Worm (Caenorhabditis elegans): ENCODE measurements around the gene srz-63.
A peak's percentile ranks its signal among the peaks of the same experiment; 100 is the strongest.
"Not testable (repeated sequence)": the region's sequence is repeated elsewhere in the genome, so short reads cannot be mapped to it uniquely, and the experiment has no call there.

srz-63 gene

ce11 chrII:1278350-1278749 lies at the start of gene srz-63:
Gene srz-63, plus strand, starts transcription at chrII:1278650.
- TF ChIP-seq klf-2 (GFP tag; conservative IDR thresholded peaks at IDR 0.05); ztf-29 (GFP tag; IDR thresholded peaks at IDR 0.05); med-1 (GFP tag; optimal IDR thresholded peaks at IDR 0.05; ENCODE audit: insufficient read depth): not testable (repeated sequence)

DNA sequence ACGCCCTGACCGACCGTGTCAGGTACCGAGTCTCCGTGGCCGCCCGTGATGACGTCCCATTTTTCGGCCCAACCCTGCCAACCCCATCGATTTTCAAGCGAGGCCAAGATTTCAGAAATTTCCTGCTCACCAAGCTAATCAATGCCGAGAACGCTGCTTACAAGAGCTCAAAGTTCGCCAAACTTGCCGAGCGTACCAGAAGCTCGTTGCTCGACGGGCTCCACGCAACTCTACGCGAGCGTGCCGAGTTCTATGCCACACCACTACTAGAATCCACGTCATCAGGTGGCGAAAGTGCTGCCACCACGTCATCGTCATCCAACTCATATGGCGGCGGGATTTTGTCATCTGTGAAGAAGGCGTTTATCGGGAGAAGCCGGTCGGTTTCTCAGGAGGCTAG lies 49.5 kb upstream of the srz-63 start:
- TF ChIP-seq flt-1 (GFP tag; IDR thresholded peaks at IDR 0.05) (no peak), tab-1 (GFP tag; IDR thresholded peaks at IDR 0.05) (no peak), T22C8.4 (GFP tag; IDR thresholded peaks at IDR 0.05) (no peak)

- TF ChIP-seq med-1 (GFP tag; optimal IDR thresholded peaks at IDR 0.05; ENCODE audit: insufficient read depth) (no peak), ref-1 (GFP tag; conservative IDR thresholded peaks at IDR 0.05) (no peak), klf-2 (GFP tag; conservative IDR thresholded peaks at IDR 0.05) (no peak), ztf-23 (GFP tag; IDR thresholded peaks at IDR 0.05) (no peak), cog-1 (tag; optimal IDR thresholded peaks at IDR 0.05) (no peak), flt-1 (GFP tag; IDR thresholded peaks at IDR 0.05) (no peak), T22C8.4 (GFP tag; IDR thresholded peaks at IDR 0.05) (no peak), tab-1 (GFP tag; IDR thresholded peaks at IDR 0.05) (no peak), ztf-29 (GFP tag; IDR thresholded peaks at IDR 0.05) (no peak)
Observed at ce11 chrII:1232967-1233366, 45.5 kb upstream of the srz-63 start.

- TF ChIP-seq cog-1 (tag; optimal IDR thresholded peaks at IDR 0.05) = no peak
- no peak for TF ChIP-seq flt-1 (GFP tag; IDR thresholded peaks at IDR 0.05)
- no peak for TF ChIP-seq ztf-29 (GFP tag; IDR thresholded peaks at IDR 0.05)
- no peak for TF ChIP-seq ztf-23 (GFP tag; IDR thresholded peaks at IDR 0.05)
- TF ChIP-seq med-1 (GFP tag; optimal IDR thresholded peaks at IDR 0.05; ENCODE audit: insufficient read depth) = no peak
- no peak for TF ChIP-seq klf-2 (GFP tag; conservative IDR thresholded peaks at IDR 0.05)
- no peak for TF ChIP-seq ref-1 (GFP tag; conservative IDR thresholded peaks at IDR 0.05)
- TF ChIP-seq tab-1 (GFP tag; IDR thresholded peaks at IDR 0.05) = no peak
- no peak for TF ChIP-seq T22C8.4 (GFP tag; IDR thresholded peaks at IDR 0.05)
Observed at ce11 chrII:1234971-1235370, 43.5 kb upstream of the srz-63 start.

DNA sequence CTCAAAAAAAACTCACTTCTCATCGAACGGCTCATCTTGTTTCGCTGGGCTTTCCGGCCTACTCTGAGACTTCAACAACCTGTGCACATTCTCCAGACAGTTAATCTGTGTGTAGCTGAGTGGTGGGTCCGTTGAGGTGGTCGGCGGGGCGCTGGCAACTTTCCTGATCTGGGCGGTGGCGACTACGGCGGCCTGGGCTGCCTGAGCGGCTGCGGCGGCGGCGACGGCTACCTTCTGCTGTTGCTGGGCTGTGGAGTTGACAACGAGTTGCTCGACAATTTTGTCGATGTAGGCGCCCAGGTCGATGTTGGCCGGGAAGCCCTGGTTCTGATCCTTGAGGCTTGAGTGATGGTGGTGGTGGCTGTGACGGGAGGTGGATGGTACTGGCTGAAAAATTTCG lies 42.4 kb upstream of the srz-63 start:
- no peak for TF ChIP-seq klf-2 (GFP tag; conservative IDR thresholded peaks at IDR 0.05)
- no peak for TF ChIP-seq ztf-29 (GFP tag; IDR thresholded peaks at IDR 0.05)
- no peak for TF ChIP-seq flt-1 (GFP tag; IDR thresholded peaks at IDR 0.05)
- no peak for TF ChIP-seq cog-1 (tag; optimal IDR thresholded peaks at IDR 0.05)
- no peak for TF ChIP-seq T22C8.4 (GFP tag; IDR thresholded peaks at IDR 0.05)
- no peak for TF ChIP-seq ztf-23 (GFP tag; IDR thresholded peaks at IDR 0.05)

DNA sequence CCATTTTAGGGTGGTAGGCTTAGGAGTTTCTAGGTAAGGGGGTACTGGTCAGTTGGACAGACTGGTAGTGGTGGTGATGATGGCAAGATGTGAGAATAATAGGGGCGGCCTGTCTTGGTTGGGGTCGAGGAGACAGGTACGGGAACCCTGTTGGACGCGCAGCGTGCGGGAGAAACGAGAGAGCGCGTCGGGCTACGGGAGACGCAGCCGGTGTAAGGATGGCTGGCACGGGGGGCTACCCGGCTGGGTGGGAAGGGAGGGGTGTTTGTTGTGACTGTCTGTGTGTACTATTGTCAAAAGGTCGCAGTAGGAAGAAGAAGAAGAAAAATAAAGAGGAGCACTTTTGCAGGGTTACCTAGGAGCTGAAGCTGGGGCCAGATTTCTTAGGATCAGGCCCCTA lies 42.0 kb upstream of the srz-63 start:
- no peak for TF ChIP-seq klf-2 (GFP tag; conservative IDR thresholded peaks at IDR 0.05)
- TF ChIP-seq T22C8.4 (GFP tag; IDR thresholded peaks at IDR 0.05) = no peak
- no peak for TF ChIP-seq tab-1 (GFP tag; IDR thresholded peaks at IDR 0.05)
- TF ChIP-seq cog-1 (tag; optimal IDR thresholded peaks at IDR 0.05) = no peak
- TF ChIP-seq flt-1 (GFP tag; IDR thresholded peaks at IDR 0.05) = 0 out of 2 replicates have a peak, but pooled peaks have one; percentile 47

DNA sequence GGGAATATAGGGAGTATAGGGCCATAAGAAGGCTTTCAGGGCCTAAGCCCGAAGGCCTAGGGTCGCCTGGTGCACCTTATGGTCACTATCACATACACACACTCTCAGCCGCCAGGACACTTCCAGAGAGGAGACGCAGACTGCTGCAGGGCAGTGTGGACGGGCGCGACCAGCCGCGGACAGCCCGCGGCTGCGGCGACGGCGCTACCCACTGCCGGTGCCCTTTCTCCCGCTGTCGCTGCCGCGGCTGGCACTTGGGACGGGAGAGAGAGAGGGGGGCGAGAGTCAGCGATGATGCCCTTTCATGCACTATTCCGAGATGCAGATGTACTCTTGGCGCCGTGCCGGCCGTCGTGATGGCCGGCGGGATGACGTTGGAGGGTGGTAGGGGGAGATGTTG lies 40.6 kb upstream of the srz-63 start:
- TF ChIP-seq ztf-29 (GFP tag; IDR thresholded peaks at IDR 0.05) = 0 out of 2 replicates have a peak, but pooled peaks have one; percentile 6
- TF ChIP-seq med-1 (GFP tag; optimal IDR thresholded peaks at IDR 0.05; ENCODE audit: insufficient read depth) = no peak
- TF ChIP-seq flt-1 (GFP tag; IDR thresholded peaks at IDR 0.05) = 0 out of 2 replicates have a peak, but pooled peaks have one; percentile 6
- TF ChIP-seq tab-1 (GFP tag; IDR thresholded peaks at IDR 0.05) = 0 out of 2 replicates have a peak, but pooled peaks have one; percentile 44

ce11 chrII:1239433-1240020 lies 38.9 kb upstream of the srz-63 start:
- TF ChIP-seq cog-1 (tag; optimal IDR thresholded peaks at IDR 0.05) (no peak), flt-1 (GFP tag; IDR thresholded peaks at IDR 0.05) (0 out of 2 replicates have a peak, but pooled peaks have one; percentile 6)

DNA sequence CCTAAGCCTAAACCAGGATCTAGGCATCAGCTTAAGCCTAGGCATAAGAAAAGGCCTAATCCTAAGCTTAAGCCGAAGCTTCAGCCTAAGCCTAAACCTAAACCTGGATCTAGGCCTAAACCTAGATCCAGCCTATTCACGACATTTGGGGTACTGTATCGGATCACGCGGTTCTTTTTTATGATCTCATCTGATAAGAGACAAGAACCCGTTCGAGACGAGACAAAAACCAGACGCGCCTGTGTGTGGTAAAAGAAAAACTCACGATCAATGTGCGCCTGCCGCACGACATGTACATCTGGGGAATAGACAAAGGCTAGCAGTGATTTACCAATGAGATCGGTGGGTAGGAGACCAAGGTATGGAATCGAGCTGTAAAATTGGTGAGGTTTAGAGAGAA lies 38.0 kb upstream of the srz-63 start:
- TF ChIP-seq klf-2 (GFP tag; conservative IDR thresholded peaks at IDR 0.05) (no peak), flt-1 (GFP tag; IDR thresholded peaks at IDR 0.05) (no peak), T22C8.4 (GFP tag; IDR thresholded peaks at IDR 0.05) (no peak), ztf-29 (GFP tag; IDR thresholded peaks at IDR 0.05) (no peak), med-1 (GFP tag; optimal IDR thresholded peaks at IDR 0.05; ENCODE audit: insufficient read depth) (no peak), cog-1 (tag; optimal IDR thresholded peaks at IDR 0.05) (no peak), tab-1 (GFP tag; IDR thresholded peaks at IDR 0.05) (no peak), ztf-23 (GFP tag; IDR thresholded peaks at IDR 0.05) (no peak), ref-1 (GFP tag; conservative IDR thresholded peaks at IDR 0.05) (no peak)

- TF ChIP-seq ref-1 (GFP tag; conservative IDR thresholded peaks at IDR 0.05) = no peak
- TF ChIP-seq ztf-29 (GFP tag; IDR thresholded peaks at IDR 0.05) = no peak
Observed at ce11 chrII:1241176-1241730, 37.2 kb upstream of the srz-63 start.

- TF ChIP-seq ztf-23 (GFP tag; IDR thresholded peaks at IDR 0.05) (no peak), med-1 (GFP tag; optimal IDR thresholded peaks at IDR 0.05; ENCODE audit: insufficient read depth) (no peak), cog-1 (tag; optimal IDR thresholded peaks at IDR 0.05) (peak; percentile 28), tab-1 (GFP tag; IDR thresholded peaks at IDR 0.05) (no peak)
Observed at ce11 chrII:1242475-1242874, 36.0 kb upstream of the srz-63 start.

Measured in whole organism, midembryonic.